Worm (Caenorhabditis elegans) whole organism, L4 larva: Measurements from ENCODE around the gene ulp-1.

ENCODE experiments used
- D1046.2 ChIP-seq: fragments of 200-800 bp; sonication (Bioruptor generic); IDR thresholded peaks from 2 replicates; pipeline ENCODE4 v1.3.6; 2022; ENCODE audit warnings: missing genetic modification characterization, missing compliant biosample characterization
- F26F4.8 ChIP-seq: fragments of 200-800 bp; sonication (Bioruptor generic); conservative IDR thresholded peaks from 2 replicates; pipeline ENCODE4 v1.3.6; 2022; ENCODE audit warnings: missing genetic modification characterization, missing compliant biosample characterization
- F37D6.2 ChIP-seq: sonication (generic microtip); optimal IDR thresholded peaks from 2 replicates; lab custom pipeline; 2016; ENCODE audit warnings: mild to moderate bottlenecking, missing genetic modification characterization, missing compliant biosample characterization
- F44E2.7 ChIP-seq: fragments of 200-800 bp; sonication (Bioruptor generic); IDR thresholded peaks from 2 replicates; pipeline ENCODE4 v2.1.2; 2022; ENCODE audit warnings: missing genetic modification characterization, missing compliant biosample characterization
- F49E8.2 ChIP-seq: sonication (generic microtip); optimal IDR thresholded peaks from 2 replicates; lab custom pipeline; 2016; ENCODE audit warnings: missing compliant biosample characterization, mild to moderate bottlenecking, missing genetic modification characterization, borderline replicate concordance
- T20F7.1 ChIP-seq: fragments of 200-800 bp; sonication (Bioruptor generic); optimal IDR thresholded peaks from 2 replicates; lab custom pipeline; 2018; ENCODE audit warnings: mild to moderate bottlenecking, missing genetic modification characterization, missing compliant biosample characterization
- T26A8.4 ChIP-seq: fragments of 200-800 bp; sonication (Bioruptor generic); IDR thresholded peaks from 2 replicates; pipeline ENCODE4 v1.3.6; 2022; ENCODE audit warnings: missing genetic modification characterization, missing compliant biosample characterization
- Y105C5A.15 ChIP-seq: fragments of 200-800 bp; sonication (Bioruptor generic); IDR thresholded peaks from 2 replicates; pipeline ENCODE4 v1.3.6; 2022; ENCODE audit warnings: missing genetic modification characterization, missing compliant biosample characterization
- Y48G9A.11 ChIP-seq: fragments of 200-800 bp; sonication (Bioruptor generic); IDR thresholded peaks from 2 replicates; pipeline ENCODE4 v1.3.6; 2022; ENCODE audit warnings: missing genetic modification reagents, missing genetic modification characterization, missing compliant biosample characterization
- Y75B8A.6 ChIP-seq: fragments of 200-800 bp; sonication (Bioruptor generic); IDR thresholded peaks from 2 replicates; pipeline ENCODE4 v1.3.6; 2022; ENCODE audit warnings: missing genetic modification reagents, missing genetic modification characterization, missing compliant biosample characterization
- aha-1 ChIP-seq: fragments of 150-350 bp; peaks from one replicate; lab custom pipeline; 2014; ENCODE audit warnings: missing biosample characterization, missing genetic modification characterization
- aly-2 ChIP-seq: sonication (generic microtip); optimal IDR thresholded peaks from 2 replicates; lab custom pipeline; 2018; ENCODE audit warnings: missing biosample characterization, missing genetic modification characterization
- ceh-82 ChIP-seq: sonication (generic microtip); optimal IDR thresholded peaks from 2 replicates; lab custom pipeline; 2017; ENCODE audit warnings: missing biosample characterization, missing genetic modification characterization
- ces-1 ChIP-seq: fragments of 150-350 bp; sonication (generic microtip); optimal IDR thresholded peaks from 4 replicates; lab custom pipeline; 2014; ENCODE audit warnings: missing biosample characterization, missing genetic modification reagents, missing genetic modification characterization
- cey-2 ChIP-seq: sonication (generic microtip); optimal IDR thresholded peaks from 3 replicates; lab custom pipeline; 2017; ENCODE audit warnings: missing genetic modification characterization, mild to moderate bottlenecking, missing compliant biosample characterization, antibody characterized with exemption, borderline replicate concordance; ENCODE audit not compliant: insufficient read depth
- ctbp-1 ChIP-seq: fragments of 200-800 bp; sonication (Bioruptor generic); IDR thresholded peaks from 2 replicates; pipeline ENCODE4 v1.3.6; 2022; ENCODE audit warnings: missing genetic modification reagents, missing genetic modification characterization, missing compliant biosample characterization
- daf-12 ChIP-seq: fragments of 150-350 bp; optimal IDR thresholded peaks from 2 replicates; lab custom pipeline; 2014; ENCODE audit warnings: missing biosample characterization, missing genetic modification reagents, missing genetic modification characterization
- daf-16 ChIP-seq, 3 experiments: sonication (generic microtip); optimal IDR thresholded peaks; 2 replicates each; lab custom pipeline; 2016 to 2017; ENCODE audit warnings: missing genetic modification characterization in 3 of 3, missing genetic modification reagents in 3 of 3, mild to moderate bottlenecking in 2 of 3, missing compliant biosample characterization in 2 of 3, missing biosample characterization in 1 of 3, moderate library complexity in 1 of 3
- dmd-6 ChIP-seq: fragments of 200-800 bp; sonication (Bioruptor generic); IDR thresholded peaks from 2 replicates; pipeline ENCODE4 v1.3.6; 2022; ENCODE audit warnings: missing genetic modification reagents, missing genetic modification characterization, missing compliant biosample characterization
- duxl-1 ChIP-seq: sonication (generic microtip); optimal IDR thresholded peaks from 2 replicates; lab custom pipeline; 2016; ENCODE audit warnings: mild to moderate bottlenecking, missing genetic modification characterization, moderate library complexity, missing compliant biosample characterization; ENCODE audit not compliant: poor library complexity
- egl-43 ChIP-seq: fragments of 200-800 bp; sonication (Bioruptor generic); IDR thresholded peaks from 2 replicates; pipeline ENCODE4 v1.3.6; 2022; ENCODE audit warnings: missing genetic modification reagents, missing genetic modification characterization, missing compliant biosample characterization
- fkh-10 ChIP-seq: fragments of 150-350 bp; optimal IDR thresholded peaks from 2 replicates; lab custom pipeline; 2014; ENCODE audit warnings: missing biosample characterization, missing genetic modification reagents, missing genetic modification characterization
- fos-1 ChIP-seq: fragments of 150-350 bp; optimal IDR thresholded peaks from 2 replicates; lab custom pipeline; 2014; ENCODE audit warnings: missing biosample characterization, missing genetic modification characterization
- lim-7 ChIP-seq: fragments of 200-800 bp; sonication (Bioruptor generic); IDR thresholded peaks from 2 replicates; pipeline ENCODE4 v1.3.6; 2022; ENCODE audit warnings: missing genetic modification characterization, missing compliant biosample characterization
- lin-1 ChIP-seq: fragments of 200-800 bp; sonication (Bioruptor generic); IDR thresholded peaks from 2 replicates; pipeline ENCODE4 v1.3.6; 2022; ENCODE audit warnings: missing genetic modification reagents, missing genetic modification characterization, missing compliant biosample characterization
- lin-13 ChIP-seq: fragments of 150-350 bp; optimal IDR thresholded peaks from 2 replicates; lab custom pipeline; 2014; ENCODE audit warnings: missing biosample characterization, missing genetic modification reagents, missing genetic modification characterization
- lin-29 ChIP-seq: fragments of 200-800 bp; sonication (Bioruptor generic); IDR thresholded peaks from 2 replicates; pipeline ENCODE4 v1.3.6; 2022; ENCODE audit warnings: missing genetic modification reagents, missing genetic modification characterization, missing compliant biosample characterization
- lin-38 ChIP-seq: fragments of 200-800 bp; sonication (Bioruptor generic); IDR thresholded peaks from 2 replicates; pipeline ENCODE4 v1.3.6; 2022; ENCODE audit warnings: missing genetic modification reagents, missing genetic modification characterization, missing compliant biosample characterization
- madf-5 ChIP-seq, 2 experiments: fragments of 200-800 bp; sonication (Bioruptor generic); IDR thresholded peaks; 2 replicates each; pipeline ENCODE4 v1.3.6; 2022; ENCODE audit warnings: missing compliant biosample characterization in 2 of 2, missing genetic modification characterization in 2 of 2
- madf-9 ChIP-seq: fragments of 200-800 bp; sonication (Bioruptor generic); conservative IDR thresholded peaks from 2 replicates; pipeline ENCODE4 v1.3.6; 2022; ENCODE audit warnings: missing genetic modification reagents, missing genetic modification characterization, missing compliant biosample characterization
- mdl-1 ChIP-seq, 2 experiments: fragments of 150-350 bp in 1 of 2; sonication (generic microtip) in 1 of 2; optimal IDR thresholded peaks; 2 replicates each; lab custom pipeline; 2014 to 2017; ENCODE audit warnings: missing biosample characterization in 2 of 2, missing genetic modification characterization in 2 of 2
- mdt-29 ChIP-seq: fragments of 200-800 bp; sonication (Bioruptor generic); IDR thresholded peaks from 2 replicates; pipeline ENCODE4 v1.3.6; 2022; ENCODE audit warnings: missing genetic modification reagents, missing genetic modification characterization, missing compliant biosample characterization
- mep-1 ChIP-seq: fragments of 150-350 bp; sonication (generic microtip); optimal IDR thresholded peaks from 3 replicates; lab custom pipeline; 2014; ENCODE audit warnings: missing biosample characterization, missing genetic modification characterization
- mes-2 ChIP-seq: sonication (generic microtip); optimal IDR thresholded peaks from 2 replicates; lab custom pipeline; 2016; ENCODE audit warnings: missing genotype, mild to moderate bottlenecking, missing genetic modification characterization, missing compliant biosample characterization; ENCODE audit not compliant: poor library complexity, severe bottlenecking
- mxl-3 ChIP-seq: fragments of 200-800 bp; sonication (Bioruptor generic); optimal IDR thresholded peaks from 2 replicates; lab custom pipeline; 2018; ENCODE audit warnings: mild to moderate bottlenecking, missing genetic modification characterization, missing compliant biosample characterization
- nhr-102 ChIP-seq: sonication (generic microtip); optimal IDR thresholded peaks from 2 replicates; lab custom pipeline; 2016; ENCODE audit warnings: mild to moderate bottlenecking, missing genetic modification characterization, moderate library complexity, missing compliant biosample characterization
- nhr-111 ChIP-seq: fragments of 200-800 bp; sonication (Bioruptor generic); optimal IDR thresholded peaks from 2 replicates; lab custom pipeline; 2018; ENCODE audit warnings: mild to moderate bottlenecking, missing genetic modification characterization, missing compliant biosample characterization
- nhr-42 ChIP-seq: fragments of 200-800 bp; sonication (Bioruptor generic); IDR thresholded peaks from 2 replicates; pipeline ENCODE4 v1.3.6; 2022; ENCODE audit warnings: missing genetic modification characterization, missing compliant biosample characterization
- nhr-77 ChIP-seq: fragments of 150-350 bp; optimal IDR thresholded peaks from 2 replicates; lab custom pipeline; 2014; ENCODE audit warnings: missing biosample characterization, missing genetic modification characterization
- pqm-1 ChIP-seq: sonication (generic microtip); optimal IDR thresholded peaks from 2 replicates; lab custom pipeline; 2017; ENCODE audit warnings: missing biosample characterization, missing genetic modification characterization
- rbr-2 ChIP-seq: sonication (generic microtip); optimal IDR thresholded peaks from 2 replicates; lab custom pipeline; 2016; ENCODE audit warnings: missing genotype, missing genetic modification characterization, missing compliant biosample characterization
- sdz-12 ChIP-seq: fragments of 200-800 bp; sonication (Bioruptor generic); optimal IDR thresholded peaks from 2 replicates; lab custom pipeline; 2018; ENCODE audit warnings: mild to moderate bottlenecking, missing genetic modification characterization, missing compliant biosample characterization
- set-16 ChIP-seq: fragments of 200-800 bp; sonication (Bioruptor generic); IDR thresholded peaks from 2 replicates; pipeline ENCODE4 v1.3.6; 2022; ENCODE audit warnings: missing genetic modification reagents, missing genetic modification characterization, missing compliant biosample characterization
- snpc-1.2 ChIP-seq: fragments of 200-800 bp; sonication (Bioruptor generic); IDR thresholded peaks from 2 replicates; pipeline ENCODE4 v1.3.6; 2022; ENCODE audit warnings: missing genetic modification reagents, missing genetic modification characterization, missing compliant biosample characterization
- spr-3 ChIP-seq: fragments of 200-800 bp; sonication (Bioruptor generic); optimal IDR thresholded peaks from 2 replicates; lab custom pipeline; 2018; ENCODE audit warnings: mild to moderate bottlenecking, missing genetic modification characterization, missing compliant biosample characterization
- tag-97 ChIP-seq: fragments of 200-800 bp; sonication (Bioruptor generic); IDR thresholded peaks from 2 replicates; pipeline ENCODE4 v1.3.6; 2022; ENCODE audit warnings: missing genetic modification characterization, missing compliant biosample characterization
- unc-130 ChIP-seq: sonication (generic microtip); optimal IDR thresholded peaks from 2 replicates; lab custom pipeline; 2016; ENCODE audit warnings: missing genetic modification reagents, missing genetic modification characterization, missing compliant biosample characterization
- unc-62 ChIP-seq, 3 experiments: fragments of 150-350 bp in 1 of 3; sonication (generic microtip); optimal IDR thresholded peaks in 2 of 3; peaks in 1 of 3; 1 replicate in 1 of 3; 2 replicates in 2 of 3; lab custom pipeline; 2014 to 2017; ENCODE audit warnings: missing biosample characterization in 3 of 3, missing genetic modification characterization in 3 of 3, missing genetic modification reagents in 3 of 3, missing genotype in 1 of 3
- vab-7 ChIP-seq: fragments of 200-800 bp; sonication (Bioruptor generic); IDR thresholded peaks from 2 replicates; pipeline ENCODE4 v1.3.6; 2022; ENCODE audit warnings: missing genetic modification reagents, missing genetic modification characterization, missing compliant biosample characterization

ulp-1 gene

DNA sequence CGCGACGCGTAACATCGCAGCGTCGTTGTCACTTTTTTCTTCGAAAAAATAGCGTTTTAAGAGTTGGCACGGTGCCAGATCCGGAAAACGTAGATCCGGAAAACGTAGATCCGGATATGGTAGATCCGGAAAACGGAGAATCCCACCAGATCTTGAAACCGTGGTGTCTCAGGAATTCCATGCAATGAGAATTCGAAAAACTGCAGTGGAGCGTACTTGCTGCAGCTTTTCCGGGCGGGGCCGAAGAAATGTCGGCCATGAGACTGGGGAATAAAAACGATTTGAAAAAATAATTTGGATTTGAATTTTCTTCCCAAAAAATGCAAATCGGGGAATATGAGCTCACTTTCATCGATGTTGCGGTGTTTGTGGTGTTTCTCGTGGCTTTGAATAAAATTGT lies 2.9 kb upstream of the ulp-1 start, which contains the start of gene K10D2.5 (continued):
- peak; percentile 1 for TF ChIP-seq spr-3
- peak; percentile 91 for TF ChIP-seq dmd-6
- TF ChIP-seq Y105C5A.15 (GFP tag; lab: Robert Waterston, UW): peak; percentile 87; the same call in 1 of the 2 replicates
- peak; percentile 85 for TF ChIP-seq aha-1 (tag; lab: Kevin White, UChicago)
- TF ChIP-seq nhr-102 (tag; lab: Kevin White, UChicago): peak; percentile 53
- peak in 1 of 2 experiments; percentile 91 for TF ChIP-seq unc-62 (GFP tag; optimal IDR thresholded peaks at IDR 0.05 in 1 of 2; lab: Kevin White, UChicago)
- TF ChIP-seq unc-62 (tag; optimal IDR thresholded peaks at IDR 0.05; lab: Kevin White, UChicago): no peak
- peak; percentile 86 for TF ChIP-seq T20F7.1 (GFP tag; lab: Kevin White, UChicago)
- TF ChIP-seq lim-7 (GFP tag; lab: Robert Waterston, UW): peak; percentile 58; the same call in 1 of the 2 replicates
- TF ChIP-seq daf-16 (GFP tag; optimal IDR thresholded peaks at IDR 0.05; lab: Kevin White, UChicago): peak in 1 of 2 experiments; percentile 71
- peak; percentile 42 for TF ChIP-seq daf-16 (tag; optimal IDR thresholded peaks at IDR 0.05; lab: Kevin White, UChicago)
- TF ChIP-seq Y75B8A.6 (GFP tag; lab: Robert Waterston, UW): peak; percentile 62; the same call in 1 of the 2 replicates
- peak; percentile 83 for TF ChIP-seq egl-43
- TF ChIP-seq rbr-2 (tag; lab: Kevin White, UChicago): peak; percentile 91
- no peak for TF ChIP-seq F26F4.8 (GFP tag; lab: Robert Waterston, UW)
- TF ChIP-seq unc-130 (GFP tag; lab: Kevin White, UChicago): peak; percentile 98
- peak; percentile 95 for TF ChIP-seq lin-13 (GFP tag; lab: Kevin White, UChicago)
- TF ChIP-seq tag-97 (GFP tag; lab: Robert Waterston, UW): peak; percentile 86; the same call in 1 of the 2 replicates
- peak in 1 of 2 experiments; percentile 29 for TF ChIP-seq mdl-1 (tag; optimal IDR thresholded peaks at IDR 0.05; lab: Kevin White, UChicago)
- TF ChIP-seq D1046.2: peak; percentile 95
- peak; percentile 55; the same call in 1 of the 2 replicates for TF ChIP-seq lin-29 (GFP tag; lab: Robert Waterston, UW)
- TF ChIP-seq F49E8.2: peak; percentile 82
- no peak for TF ChIP-seq aly-2 (tag; lab: Kevin White, UChicago)
- no peak for TF ChIP-seq ceh-82 (tag; lab: Kevin White, UChicago)
- peak; percentile 80 for TF ChIP-seq T26A8.4 (GFP tag; lab: Robert Waterston, UW)
- peak; percentile 54 for TF ChIP-seq lin-1 (GFP tag; lab: Robert Waterston, UW)
- TF ChIP-seq nhr-42 (GFP tag; lab: Robert Waterston, UW): peak; percentile 81; the same call in 1 of the 2 replicates
- no peak for TF ChIP-seq F44E2.7
- peak; percentile 92 for TF ChIP-seq mep-1
- TF ChIP-seq daf-12 (tag; lab: Kevin White, UChicago): no peak
- no peak for TF ChIP-seq nhr-111
- no peak for TF ChIP-seq cey-2 (tag; lab: Kevin White, UChicago)
- peak; percentile 94 for TF ChIP-seq sdz-12 (GFP tag; lab: Kevin White, UChicago)
- TF ChIP-seq ctbp-1: peak; percentile 73
- peak; percentile 89 for TF ChIP-seq duxl-1
- peak; percentile 27 for TF ChIP-seq pqm-1 (tag; lab: Kevin White, UChicago)
- peak; percentile 17 for TF ChIP-seq ces-1 (GFP tag; lab: Kevin White, UChicago)
- peak; percentile 96 for TF ChIP-seq madf-9 (GFP tag; lab: Robert Waterston, UW)
- peak; percentile 99 for TF ChIP-seq lin-38 (GFP tag; lab: Robert Waterston, UW)
- TF ChIP-seq fkh-10: peak; percentile 24
- peak; percentile 91 for TF ChIP-seq vab-7 (GFP tag; lab: Robert Waterston, UW)
- TF ChIP-seq mxl-3 (GFP tag; lab: Kevin White, UChicago): peak; percentile 95
- no peak for TF ChIP-seq fos-1 (tag; lab: Kevin White, UChicago)
- peak; percentile 87 for TF ChIP-seq nhr-77 (tag; lab: Kevin White, UChicago)
- peak; percentile 93 for TF ChIP-seq Y48G9A.11
- peak; percentile 86 for TF ChIP-seq F37D6.2
- TF ChIP-seq mes-2: peak; percentile 100
- peak; percentile 85 for TF ChIP-seq mdt-29
- peak; percentile 75 for TF ChIP-seq snpc-1.2 (GFP tag; lab: Robert Waterston, UW)
- TF ChIP-seq madf-5 (GFP tag; IDR thresholded peaks at IDR 0.05; lab: Robert Waterston, UW): peak; percentile 97
- peak; percentile 68 for TF ChIP-seq set-16 (GFP tag; lab: Robert Waterston, UW)
